Fruit fly (Drosophila melanogaster) whole organism, pupa: ENCODE measurements around the gene CG14082.
A peak's percentile ranks its signal among the peaks of the same experiment; 100 is the strongest.

Source experiments
- CG10348 ChIP-seq: fragments of 200-800 bp; sonication (Bioruptor generic); IDR thresholded peaks from 2 replicates; pipeline ENCODE4 v1.3.6; 2022; ENCODE audit warnings: missing biosample characterization, missing genetic modification characterization
- CG12605 ChIP-seq: fragments of 200-800 bp; sonication (Bioruptor generic); IDR thresholded peaks from 2 replicates; pipeline ENCODE4 v1.3.6; 2022; ENCODE audit warnings: missing biosample characterization, missing genetic modification characterization
- CG13204 ChIP-seq: fragments of 200-800 bp; sonication (Bioruptor generic); optimal IDR thresholded peaks from 2 replicates; lab custom pipeline; 2018; ENCODE audit warnings: missing biosample characterization, mild to moderate bottlenecking, missing genetic modification characterization, moderate library complexity
- CG14655 ChIP-seq: fragments of 200-800 bp; sonication (Bioruptor generic); optimal IDR thresholded peaks from 3 replicates; lab custom pipeline; 2017; ENCODE audit warnings: mild to moderate bottlenecking, missing biosample characterization, missing genetic modification reagents, missing genetic modification characterization
- CG15710 ChIP-seq: fragments of 200-800 bp; sonication (Bioruptor generic); optimal IDR thresholded peaks from 2 replicates; lab custom pipeline; 2018; ENCODE audit warnings: missing biosample characterization, mild to moderate bottlenecking, missing genetic modification characterization, moderate library complexity
- CG17806 ChIP-seq: fragments of 200-800 bp; sonication (Bioruptor generic); optimal IDR thresholded peaks from 2 replicates; lab custom pipeline; 2018; ENCODE audit warnings: missing biosample characterization, mild to moderate bottlenecking, missing genetic modification characterization, moderate library complexity
- CG32121 ChIP-seq: fragments of 200-800 bp; sonication (Bioruptor generic); IDR thresholded peaks from 2 replicates; pipeline ENCODE4 v1.3.6; 2022; ENCODE audit warnings: missing biosample characterization, missing genetic modification characterization
- CG34367 ChIP-seq: fragments of 200-800 bp; sonication (Bioruptor generic); optimal IDR thresholded peaks from 2 replicates; lab custom pipeline; 2018; ENCODE audit warnings: missing biosample characterization, mild to moderate bottlenecking, missing genetic modification characterization
- CG4496 ChIP-seq: fragments of 200-800 bp; sonication (Bioruptor generic); IDR thresholded peaks from 3 replicates; pipeline ENCODE4 v1.3.6; 2022; ENCODE audit warnings: missing biosample characterization, missing genetic modification characterization
- CG8159 ChIP-seq: fragments of 200-800 bp; sonication (Bioruptor generic); optimal IDR thresholded peaks from 3 replicates; lab custom pipeline; 2018; ENCODE audit warnings: missing biosample characterization, mild to moderate bottlenecking, missing genetic modification characterization, moderate library complexity
- CG8301 ChIP-seq: fragments of 200-800 bp; sonication (Bioruptor generic); optimal IDR thresholded peaks from 2 replicates; lab custom pipeline; 2018; ENCODE audit warnings: missing biosample characterization, mild to moderate bottlenecking, missing genetic modification characterization
- CG9948 ChIP-seq: fragments of 200-800 bp; sonication (Bioruptor generic); optimal IDR thresholded peaks from 2 replicates; lab custom pipeline; 2018; ENCODE audit warnings: missing biosample characterization, mild to moderate bottlenecking, missing genetic modification characterization, moderate library complexity
- D1 ChIP-seq: fragments of 200-800 bp; sonication (Bioruptor generic); optimal IDR thresholded peaks from 2 replicates; lab custom pipeline; 2018; ENCODE audit warnings: missing biosample characterization, mild to moderate bottlenecking, missing genetic modification characterization, moderate library complexity
- EcR ChIP-seq: fragments of 200-800 bp; sonication (Bioruptor generic); optimal IDR thresholded peaks from 3 replicates; lab custom pipeline; 2019; ENCODE audit warnings: missing biosample characterization, missing genetic modification characterization, mild to moderate bottlenecking, moderate library complexity, missing genetic modification reagents
- Ets98B ChIP-seq: fragments of 200-800 bp; sonication (Bioruptor generic); IDR thresholded peaks from 2 replicates; pipeline ENCODE4 v1.3.6; 2022; ENCODE audit warnings: missing biosample characterization, missing genetic modification characterization
- Pif1A ChIP-seq: fragments of 200-800 bp; sonication (Bioruptor generic); optimal IDR thresholded peaks from 3 replicates; lab custom pipeline; 2016; ENCODE audit warnings: missing biosample characterization, missing genetic modification characterization
- Pif1B ChIP-seq: fragments of 200-800 bp; sonication (Bioruptor generic); optimal IDR thresholded peaks from 3 replicates; lab custom pipeline; 2016; ENCODE audit warnings: missing biosample characterization, missing genetic modification characterization
- Snoo ChIP-seq: fragments of 200-800 bp; sonication (Bioruptor generic); optimal IDR thresholded peaks from 3 replicates; lab custom pipeline; 2017; ENCODE audit warnings: missing biosample characterization, mild to moderate bottlenecking, missing genetic modification characterization, inconsistent platforms
- fd96Ca ChIP-seq: fragments of 200-800 bp; sonication (Bioruptor generic); IDR thresholded peaks from 3 replicates; pipeline ENCODE4 v1.3.6; 2022; ENCODE audit warnings: missing biosample characterization, missing genetic modification characterization
- gl ChIP-seq: fragments of 200-800 bp; sonication (Bioruptor generic); optimal IDR thresholded peaks from 2 replicates; lab custom pipeline; 2018; ENCODE audit warnings: missing biosample characterization, mild to moderate bottlenecking, missing genetic modification characterization
- rn ChIP-seq: fragments of 200-800 bp; sonication (Bioruptor generic); IDR thresholded peaks from 2 replicates; pipeline ENCODE4 v1.3.6; 2022; ENCODE audit warnings: missing biosample characterization, missing genetic modification characterization

Gene CG14082

dm6 chr3L:19161291-19161690, 22.5 kb upstream of the CG14082 start:
- TF ChIP-seq gl (tag; lab: Kevin White, UChicago) (no peak), Pif1B (GFP tag; lab: Kevin White, UChicago) (no peak), CG8159 (no peak), CG12605 (no peak), fd96Ca (GFP tag; lab: Robert Waterston, UW) (no peak), CG13204 (no peak), CG8301 (tag; lab: Kevin White, UChicago) (no peak), CG17806 (tag; lab: Kevin White, UChicago) (no peak), CG10348 (no peak), CG4496 (GFP tag; lab: Robert Waterston, UW) (no peak)

- TF ChIP-seq Ets98B (GFP tag; lab: Robert Waterston, UW) (peak; percentile 67), Snoo (peak; percentile 77), rn (GFP tag; lab: Robert Waterston, UW) (peak; percentile 61), CG15710 (tag; lab: Kevin White, UChicago) (peak; percentile 91), CG32121 (GFP tag; lab: Robert Waterston, UW) (peak; percentile 51), gl (tag; lab: Kevin White, UChicago) (peak; percentile 82), CG12605 (peak; percentile 84), fd96Ca (GFP tag; lab: Robert Waterston, UW) (peak; percentile 79), CG17806 (tag; lab: Kevin White, UChicago) (peak; percentile 93), CG10348 (no peak), CG8301 (tag; lab: Kevin White, UChicago) (peak; percentile 86), Pif1B (GFP tag; lab: Kevin White, UChicago) (peak; percentile 94), CG13204 (peak; percentile 80), CG8159 (peak; percentile 92), EcR (GFP tag; lab: Kevin White, UChicago) (peak; percentile 43), D1 (peak; percentile 69), CG14655 (peak; percentile 90), Pif1A (GFP tag; lab: Kevin White, UChicago) (peak; percentile 91), CG34367 (tag; lab: Kevin White, UChicago) (peak; percentile 90), CG4496 (GFP tag; lab: Robert Waterston, UW) (peak; percentile 89), CG9948 (tag; lab: Kevin White, UChicago) (peak; percentile 86)
Measured at dm6 chr3L:19159894-19160293, 21.1 kb upstream of the CG14082 start.

dm6 chr3L:19158343-19158742, 19.6 kb upstream of the CG14082 start:
- peak; percentile 14 for TF ChIP-seq CG13204
- no peak for TF ChIP-seq Pif1B (GFP tag; lab: Kevin White, UChicago)

- TF ChIP-seq CG34367 (tag; lab: Kevin White, UChicago), result no peak
- TF ChIP-seq Ets98B (GFP tag; lab: Robert Waterston, UW), result no peak
- TF ChIP-seq CG13204, result no peak
- TF ChIP-seq CG8301 (tag; lab: Kevin White, UChicago), result no peak
- TF ChIP-seq fd96Ca (GFP tag; lab: Robert Waterston, UW), result no peak
- TF ChIP-seq CG12605, result no peak
- TF ChIP-seq rn (GFP tag; lab: Robert Waterston, UW), result no peak
- TF ChIP-seq gl (tag; lab: Kevin White, UChicago), result no peak
- TF ChIP-seq CG9948 (tag; lab: Kevin White, UChicago), result no peak
- no peak for TF ChIP-seq CG10348
- no peak for TF ChIP-seq CG4496 (GFP tag; lab: Robert Waterston, UW)
- no peak for TF ChIP-seq CG15710 (tag; lab: Kevin White, UChicago)
- no peak for TF ChIP-seq CG17806 (tag; lab: Kevin White, UChicago)
Measured at dm6 chr3L:19156263-19156662, 17.5 kb upstream of the CG14082 start.

- TF ChIP-seq EcR (GFP tag; lab: Kevin White, UChicago) (no peak), CG10348 (no peak), CG34367 (tag; lab: Kevin White, UChicago) (no peak), CG4496 (GFP tag; lab: Robert Waterston, UW) (no peak), Pif1B (GFP tag; lab: Kevin White, UChicago) (no peak), CG14655 (no peak), Ets98B (GFP tag; lab: Robert Waterston, UW) (no peak), CG13204 (no peak), rn (GFP tag; lab: Robert Waterston, UW) (no peak), D1 (no peak), CG8159 (no peak), CG9948 (tag; lab: Kevin White, UChicago) (no peak), CG17806 (tag; lab: Kevin White, UChicago) (no peak), CG8301 (tag; lab: Kevin White, UChicago) (no peak), gl (tag; lab: Kevin White, UChicago) (no peak), Pif1A (GFP tag; lab: Kevin White, UChicago) (no peak)
Measured at dm6 chr3L:19155111-19155510, 16.3 kb upstream of the CG14082 start.

- TF ChIP-seq EcR (GFP tag; lab: Kevin White, UChicago) (no peak), rn (GFP tag; lab: Robert Waterston, UW) (no peak), D1 (no peak), CG17806 (tag; lab: Kevin White, UChicago) (no peak), Ets98B (GFP tag; lab: Robert Waterston, UW) (no peak), CG12605 (no peak), CG13204 (no peak), CG8159 (no peak), CG10348 (no peak), CG4496 (GFP tag; lab: Robert Waterston, UW) (no peak)
Measured at dm6 chr3L:19151938-19152517, 13.3 kb upstream of the CG14082 start.
